Worm (Caenorhabditis elegans) whole organism, L3 larva: Measurements from ENCODE around the gene T05G5.1.

Source experiments
- R02D3.7 ChIP-seq: fragments of 150-350 bp; optimal IDR thresholded peaks from 2 replicates; lab custom pipeline; 2014; ENCODE audit warnings: missing biosample characterization, missing genetic modification characterization
- ZK546.5 ChIP-seq: sonication (generic microtip); optimal IDR thresholded peaks from 2 replicates; lab custom pipeline; 2017; ENCODE audit warnings: missing biosample characterization, missing genetic modification characterization
- aly-2 ChIP-seq: fragments of 150-350 bp; optimal IDR thresholded peaks from 2 replicates; lab custom pipeline; 2014; ENCODE audit warnings: missing biosample characterization, missing genetic modification characterization
- ama-1 ChIP-seq: fragments of 150-350 bp; optimal IDR thresholded peaks from 2 replicates; lab custom pipeline; 2018
- ceh-16 ChIP-seq: sonication (generic microtip); optimal IDR thresholded peaks from 2 replicates; lab custom pipeline; 2017; ENCODE audit warnings: missing biosample characterization, missing genetic modification characterization
- ceh-28 ChIP-seq: fragments of 150-350 bp; optimal IDR thresholded peaks from 2 replicates; lab custom pipeline; 2014; ENCODE audit warnings: missing biosample characterization, missing genetic modification reagents, missing genetic modification characterization
- ceh-82 ChIP-seq: fragments of 150-350 bp; optimal IDR thresholded peaks from 2 replicates; lab custom pipeline; 2014; ENCODE audit warnings: missing biosample characterization, missing genetic modification characterization
- ceh-9 ChIP-seq: sonication (generic microtip); optimal IDR thresholded peaks from 2 replicates; lab custom pipeline; 2018; ENCODE audit warnings: missing biosample characterization, missing genetic modification characterization
- daf-12 ChIP-seq: fragments of 150-350 bp; optimal IDR thresholded peaks from 2 replicates; lab custom pipeline; 2014; ENCODE audit warnings: missing biosample characterization, missing genetic modification reagents, missing genetic modification characterization
- egl-27 ChIP-seq: sonication (generic microtip); optimal IDR thresholded peaks from 4 replicates; lab custom pipeline; 2017; ENCODE audit warnings: missing biosample characterization, missing genetic modification reagents, missing genetic modification characterization
- egl-5 ChIP-seq: fragments of 150-350 bp; optimal IDR thresholded peaks from 2 replicates; lab custom pipeline; 2017; ENCODE audit warnings: missing biosample characterization, missing genetic modification reagents, missing genetic modification characterization, inconsistent platforms
- elt-1 ChIP-seq: fragments of 150-350 bp; optimal IDR thresholded peaks from 2 replicates; lab custom pipeline; 2014; ENCODE audit warnings: missing biosample characterization, missing genetic modification characterization
- elt-2 ChIP-seq: sonication (generic microtip); optimal IDR thresholded peaks from 2 replicates; lab custom pipeline; 2016; ENCODE audit warnings: missing genetic modification reagents, mild to moderate bottlenecking, missing genetic modification characterization, missing compliant biosample characterization
- elt-3 ChIP-seq, 3 experiments: fragments of 150-350 bp in 1 of 3; sonication (generic microtip) in 2 of 3; optimal IDR thresholded peaks; 2 replicates in 2 of 3; 4 replicates in 1 of 3; lab custom pipeline; 2014 to 2017; ENCODE audit warnings: missing biosample characterization in 3 of 3, missing genetic modification characterization in 3 of 3
- fkh-10 ChIP-seq: sonication (generic microtip); optimal IDR thresholded peaks from 2 replicates; lab custom pipeline; 2017; ENCODE audit warnings: missing biosample characterization, missing genetic modification reagents, missing genetic modification characterization
- fkh-2 ChIP-seq: fragments of 150-350 bp; optimal IDR thresholded peaks from 2 replicates; lab custom pipeline; 2014; ENCODE audit warnings: missing biosample characterization, missing genetic modification reagents, missing genetic modification characterization
- fos-1 ChIP-seq: fragments of 150-350 bp; optimal IDR thresholded peaks from 2 replicates; lab custom pipeline; 2014; ENCODE audit warnings: missing biosample characterization, missing genetic modification characterization
- hmg-11 ChIP-seq: sonication (generic microtip); optimal IDR thresholded peaks from 2 replicates; lab custom pipeline; 2016; ENCODE audit warnings: missing genetic modification characterization, missing compliant biosample characterization
- jun-1 ChIP-seq: fragments of 150-350 bp; optimal IDR thresholded peaks from 2 replicates; lab custom pipeline; 2014; ENCODE audit warnings: missing biosample characterization, missing genetic modification reagents, missing genetic modification characterization
- lin-15B ChIP-seq: fragments of 150-350 bp; optimal IDR thresholded peaks from 2 replicates; lab custom pipeline; 2014; ENCODE audit warnings: missing biosample characterization, missing genetic modification characterization
- lin-39 ChIP-seq: fragments of 150-350 bp; optimal IDR thresholded peaks from 2 replicates; lab custom pipeline; 2018; ENCODE audit warnings: missing biosample characterization, missing genetic modification reagents, missing genetic modification characterization
- lsy-12 ChIP-seq: sonication (generic microtip); optimal IDR thresholded peaks from 2 replicates; lab custom pipeline; 2016; ENCODE audit warnings: mild to moderate bottlenecking, missing genetic modification characterization, missing compliant biosample characterization
- mdl-1 ChIP-seq: fragments of 150-350 bp; optimal IDR thresholded peaks from 2 replicates; lab custom pipeline; 2014; ENCODE audit warnings: missing biosample characterization, missing genetic modification characterization
- mml-1 ChIP-seq: fragments of 150-350 bp; sonication (generic microtip); optimal IDR thresholded peaks from 3 replicates; lab custom pipeline; 2014; ENCODE audit warnings: missing biosample characterization, missing genetic modification characterization
- nfya-1 ChIP-seq: sonication (generic microtip); optimal IDR thresholded peaks from 2 replicates; lab custom pipeline; 2017; ENCODE audit warnings: missing genetic modification characterization, mild to moderate bottlenecking, missing compliant biosample characterization, antibody characterized with exemption, moderate library complexity; ENCODE audit not compliant: insufficient read depth
- nhr-12 ChIP-seq: fragments of 150-350 bp; optimal IDR thresholded peaks from 2 replicates; lab custom pipeline; 2014; ENCODE audit warnings: missing biosample characterization, missing genetic modification characterization
- nhr-23 ChIP-seq: fragments of 150-350 bp; optimal IDR thresholded peaks from 2 replicates; lab custom pipeline; 2014; ENCODE audit warnings: missing biosample characterization, missing genetic modification reagents, missing genetic modification characterization
- nhr-237 ChIP-seq: fragments of 150-350 bp; optimal IDR thresholded peaks from 2 replicates; lab custom pipeline; 2014; ENCODE audit warnings: missing biosample characterization, missing genetic modification characterization
- nhr-25 ChIP-seq: sonication (generic microtip); optimal IDR thresholded peaks from 2 replicates; lab custom pipeline; 2017; ENCODE audit warnings: missing biosample characterization, missing genetic modification characterization
- nhr-28 ChIP-seq: fragments of 150-350 bp; optimal IDR thresholded peaks from 2 replicates; lab custom pipeline; 2014; ENCODE audit warnings: missing biosample characterization, missing genetic modification characterization
- nhr-43 ChIP-seq: sonication (generic microtip); optimal IDR thresholded peaks from 2 replicates; lab custom pipeline; 2016; ENCODE audit warnings: mild to moderate bottlenecking, missing genetic modification characterization, missing compliant biosample characterization; ENCODE audit not compliant: poor library complexity, severe bottlenecking
- nhr-67 ChIP-seq: fragments of 150-350 bp; optimal IDR thresholded peaks from 2 replicates; lab custom pipeline; 2014; ENCODE audit warnings: missing biosample characterization, missing genetic modification characterization
- nhr-76 ChIP-seq: fragments of 150-350 bp; sonication (generic microtip); optimal IDR thresholded peaks from 5 replicates; lab custom pipeline; 2014; ENCODE audit warnings: missing biosample characterization, missing genetic modification characterization
- nhr-77 ChIP-seq: fragments of 150-350 bp; optimal IDR thresholded peaks from 2 replicates; lab custom pipeline; 2014; ENCODE audit warnings: missing biosample characterization, missing genetic modification characterization
- pha-4 ChIP-seq: fragments of 150-350 bp; optimal IDR thresholded peaks from 2 replicates; lab custom pipeline; 2014; ENCODE audit warnings: missing biosample characterization, missing genetic modification reagents, missing genetic modification characterization
- pqm-1 ChIP-seq: fragments of 150-350 bp; optimal IDR thresholded peaks from 2 replicates; lab custom pipeline; 2017; ENCODE audit warnings: missing biosample characterization, missing genetic modification characterization, inconsistent platforms
- sea-2 ChIP-seq: fragments of 150-350 bp; sonication (generic microtip); optimal IDR thresholded peaks from 4 replicates; lab custom pipeline; 2014; ENCODE audit warnings: missing biosample characterization, missing genetic modification reagents, missing genetic modification characterization
- skn-1 ChIP-seq: fragments of 150-350 bp; optimal IDR thresholded peaks from 2 replicates; lab custom pipeline; 2014; ENCODE audit warnings: missing biosample characterization, missing genetic modification characterization
- snpc-4 ChIP-seq: fragments of 150-350 bp; optimal IDR thresholded peaks from 2 replicates; lab custom pipeline; 2014; ENCODE audit warnings: missing biosample characterization, missing genetic modification characterization
- tbx-2 ChIP-seq: sonication (generic microtip); optimal IDR thresholded peaks from 2 replicates; lab custom pipeline; 2016; ENCODE audit warnings: mild to moderate bottlenecking, missing genetic modification characterization, missing compliant biosample characterization
- unc-39 ChIP-seq: sonication (generic microtip); optimal IDR thresholded peaks from 4 replicates; lab custom pipeline; 2017; ENCODE audit warnings: missing biosample characterization, missing genetic modification characterization
- unc-62 ChIP-seq: fragments of 150-350 bp; sonication (generic microtip); optimal IDR thresholded peaks from 4 replicates; lab custom pipeline; 2014; ENCODE audit warnings: missing biosample characterization, missing genetic modification reagents, missing genetic modification characterization
- zag-1 ChIP-seq: fragments of 150-350 bp; optimal IDR thresholded peaks from 2 replicates; lab custom pipeline; 2014; ENCODE audit warnings: missing biosample characterization, missing genetic modification characterization
- ztf-11 ChIP-seq: fragments of 150-350 bp; optimal IDR thresholded peaks from 2 replicates; lab custom pipeline; 2014; ENCODE audit warnings: missing biosample characterization, missing genetic modification characterization
- ztf-4 ChIP-seq: fragments of 150-350 bp; optimal IDR thresholded peaks from 2 replicates; lab custom pipeline; 2014; ENCODE audit warnings: missing biosample characterization, missing genetic modification characterization

Gene T05G5.1

ce11 chrIII:9770590-9770989 is 27.5 kb upstream of the T05G5.1 start:
- no peak for TF ChIP-seq nhr-237 (tag; lab: Kevin White, UChicago)
- no peak for TF ChIP-seq ceh-82 (tag; lab: Kevin White, UChicago)
- no peak for TF ChIP-seq nhr-28 (tag; lab: Kevin White, UChicago)
- TF ChIP-seq R02D3.7: no peak
- TF ChIP-seq fos-1 (tag; lab: Kevin White, UChicago): no peak
- no peak for TF ChIP-seq daf-12 (tag; lab: Kevin White, UChicago)
- TF ChIP-seq unc-62 (GFP tag; lab: Kevin White, UChicago): no peak
- TF ChIP-seq lin-15B: no peak
- no peak for TF ChIP-seq nhr-77 (tag; lab: Kevin White, UChicago)
- no peak for TF ChIP-seq elt-3 (tag; optimal IDR thresholded peaks at IDR 0.05; lab: Kevin White, UChicago)
- no peak for TF ChIP-seq ceh-9

- no peak for TF ChIP-seq snpc-4 (tag; lab: Kevin White, UChicago)
- no peak for TF ChIP-seq aly-2 (tag; lab: Kevin White, UChicago)
- no peak for TF ChIP-seq skn-1
- no peak for TF ChIP-seq elt-3 (tag; optimal IDR thresholded peaks at IDR 0.05; lab: Kevin White, UChicago)
- no peak for TF ChIP-seq lin-39
- no peak for TF ChIP-seq daf-12 (tag; lab: Kevin White, UChicago)
- no peak for TF ChIP-seq ztf-11
- no peak for TF ChIP-seq ztf-4
- no peak for TF ChIP-seq nfya-1 (tag; lab: Kevin White, UChicago)
- TF ChIP-seq tbx-2 (tag; lab: Kevin White, UChicago): no peak
- TF ChIP-seq nhr-23 (tag; lab: Kevin White, UChicago): no peak
- no peak for TF ChIP-seq fkh-10 (GFP tag; lab: Kevin White, UChicago)
- no peak for TF ChIP-seq ZK546.5 (tag; lab: Kevin White, UChicago)
- TF ChIP-seq sea-2 (GFP tag; lab: Kevin White, UChicago): no peak
Observed at ce11 chrIII:9768023-9768422, 24.9 kb upstream of the T05G5.1 start.

ce11 chrIII:9767095-9767494 is 24.0 kb upstream of the T05G5.1 start:
- TF ChIP-seq skn-1 (no peak), mdl-1 (tag; lab: Kevin White, UChicago) (no peak), nhr-25 (tag; lab: Kevin White, UChicago) (no peak), ZK546.5 (tag; lab: Kevin White, UChicago) (no peak), jun-1 (no peak), snpc-4 (tag; lab: Kevin White, UChicago) (no peak), unc-62 (GFP tag; lab: Kevin White, UChicago) (no peak), ceh-16 (tag; lab: Kevin White, UChicago) (no peak), egl-27 (no peak), fos-1 (tag; lab: Kevin White, UChicago) (no peak), R02D3.7 (no peak), nhr-237 (tag; lab: Kevin White, UChicago) (no peak), lin-15B (no peak)

DNA sequence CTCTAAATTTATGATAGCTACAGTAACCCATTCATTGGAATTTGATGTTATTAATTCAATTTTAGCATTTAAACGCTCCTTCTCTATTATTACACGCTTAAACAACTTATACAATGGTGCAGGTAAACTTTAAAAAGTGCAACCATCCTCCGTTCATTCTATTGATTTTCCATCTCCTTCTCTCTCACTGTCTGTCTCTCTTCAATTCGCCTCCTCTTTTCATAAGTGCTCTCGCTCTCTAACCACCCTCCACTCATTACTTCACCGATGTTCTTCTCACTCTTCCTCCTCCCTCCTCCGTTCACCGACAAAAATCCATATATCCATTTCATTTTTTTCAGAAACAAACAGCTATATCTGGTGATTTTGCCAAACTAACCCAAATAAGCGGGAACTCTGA is 23.0 kb upstream of the T05G5.1 start, which contains the start of gene cbp-1:
Gene cbp-1, plus strand, starts transcription at position 335 of the 400 bp plus-strand sequence.
- no peak for TF ChIP-seq nhr-237 (tag; lab: Kevin White, UChicago)
- TF ChIP-seq zag-1 (tag; lab: Kevin White, UChicago): no peak
- no peak for TF ChIP-seq fkh-10 (GFP tag; lab: Kevin White, UChicago)
- TF ChIP-seq ztf-11: no peak
- no peak for TF ChIP-seq R02D3.7
- TF ChIP-seq ama-1: no peak
- no peak for TF ChIP-seq egl-27
- no peak for TF ChIP-seq snpc-4 (tag; lab: Kevin White, UChicago)
- no peak for TF ChIP-seq nhr-43 (tag; lab: Kevin White, UChicago)
- peak; percentile 57 for TF ChIP-seq nhr-23 (tag; lab: Kevin White, UChicago)
- TF ChIP-seq nhr-25 (tag; lab: Kevin White, UChicago): peak; percentile 51
- peak; percentile 73 for TF ChIP-seq pha-4
- TF ChIP-seq ZK546.5 (tag; lab: Kevin White, UChicago): no peak
- peak; percentile 53 for TF ChIP-seq lin-39
- no peak for TF ChIP-seq ceh-9
- TF ChIP-seq unc-62 (GFP tag; lab: Kevin White, UChicago): no peak
- TF ChIP-seq daf-12 (tag; lab: Kevin White, UChicago): peak; percentile 48
- TF ChIP-seq nhr-77 (tag; lab: Kevin White, UChicago): no peak
- no peak for TF ChIP-seq elt-1 (tag; lab: Kevin White, UChicago)
- TF ChIP-seq lsy-12 (tag; lab: Kevin White, UChicago): no peak
- TF ChIP-seq skn-1: no peak
- no peak for TF ChIP-seq mml-1 (tag; lab: Kevin White, UChicago)
- no peak for TF ChIP-seq fkh-2 (tag; lab: Kevin White, UChicago)
- no peak for TF ChIP-seq nhr-67
- TF ChIP-seq egl-5 (tag; lab: Kevin White, UChicago): peak; percentile 44
- no peak for TF ChIP-seq nhr-28 (tag; lab: Kevin White, UChicago)
- TF ChIP-seq lin-15B: no peak
- TF ChIP-seq unc-39 (tag; lab: Kevin White, UChicago): no peak
- TF ChIP-seq nfya-1 (tag; lab: Kevin White, UChicago): peak; percentile 69
- no peak for TF ChIP-seq ceh-16 (tag; lab: Kevin White, UChicago)
- TF ChIP-seq ceh-28 (tag; lab: Kevin White, UChicago): peak; percentile 83
- no peak for TF ChIP-seq nhr-12
- TF ChIP-seq pqm-1 (tag; lab: Kevin White, UChicago): no peak
- no peak for TF ChIP-seq nhr-76 (tag; lab: Kevin White, UChicago)
- TF ChIP-seq tbx-2 (tag; lab: Kevin White, UChicago): no peak
- peak; percentile 18 for TF ChIP-seq hmg-11 (tag; lab: Kevin White, UChicago)
- no peak for TF ChIP-seq elt-2 (tag; lab: Kevin White, UChicago)
